Fruit fly (Drosophila melanogaster): ENCODE results near the gene CG15628.

DNA sequence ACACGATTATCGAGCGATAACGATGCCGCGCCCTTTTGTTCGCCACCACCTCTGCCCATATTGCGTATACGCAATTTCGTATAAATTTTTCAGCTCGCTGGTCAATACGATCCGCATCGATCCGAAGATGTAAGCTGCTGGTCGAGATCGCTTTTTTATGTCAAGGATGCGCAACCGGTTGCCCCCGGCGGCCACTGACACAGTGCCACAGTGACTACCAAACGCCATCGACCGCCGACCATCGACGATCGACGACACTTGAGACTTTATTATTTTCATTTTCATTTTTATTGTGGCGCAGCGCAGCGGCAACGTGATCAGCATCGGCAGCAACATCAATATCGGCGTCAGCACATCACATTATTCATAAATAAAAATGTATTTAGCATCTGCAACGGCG lies 21.5 kb upstream of the CG15628 start:
- TF ChIP-seq acj6 (GFP tag; optimal IDR thresholded peaks at IDR 0.05): no peak
- TF ChIP-seq svp (GFP tag): no peak
- no peak for TF ChIP-seq fd85E (GFP tag; optimal IDR thresholded peaks at IDR 0.05)
- no peak for TF ChIP-seq CG15336 (GFP tag; IDR thresholded peaks at IDR 0.05)
- TF ChIP-seq spab (GFP tag; optimal IDR thresholded peaks at IDR 0.05): no peak
- TF ChIP-seq Sox102F (GFP tag; optimal IDR thresholded peaks at IDR 0.05): no peak
- TF ChIP-seq vri (GFP tag; optimal IDR thresholded peaks at IDR 0.05): no peak
- TF ChIP-seq CG7368 (GFP tag; optimal IDR thresholded peaks at IDR 0.05): no peak
- no peak for TF ChIP-seq Hr38 (GFP tag; optimal IDR thresholded peaks at IDR 0.05)
- no peak for TF ChIP-seq Sox14 (GFP tag; optimal IDR thresholded peaks at IDR 0.05)
- TF ChIP-seq Hr4 (GFP tag; optimal IDR thresholded peaks at IDR 0.05): no peak
- TF ChIP-seq Ets21C (GFP tag; optimal IDR thresholded peaks at IDR 0.05): no peak
